Worm (Caenorhabditis elegans) whole organism, L1 larva: ENCODE results near the gene F20D6.15.

Experiments used
- C16A3.4 ChIP-seq: fragments of 150-350 bp; optimal IDR thresholded peaks from 2 replicates; lab custom pipeline; 2014; ENCODE audit warnings: missing biosample characterization, missing genetic modification characterization
- aly-2 ChIP-seq: fragments of 150-350 bp; optimal IDR thresholded peaks from 2 replicates; lab custom pipeline; 2014; ENCODE audit warnings: missing biosample characterization, missing genetic modification characterization
- ama-1 ChIP-seq: fragments of 150-350 bp; optimal IDR thresholded peaks from 2 replicates; lab custom pipeline; 2014
- blmp-1 ChIP-seq: fragments of 150-350 bp; optimal IDR thresholded peaks from 2 replicates; lab custom pipeline; 2014; ENCODE audit warnings: missing biosample characterization, missing genetic modification characterization
- ceh-8 ChIP-seq: fragments of 200-800 bp; sonication (Bioruptor generic); optimal IDR thresholded peaks from 2 replicates; lab custom pipeline; 2018; ENCODE audit warnings: mild to moderate bottlenecking, missing genetic modification characterization, moderate library complexity, missing compliant biosample characterization
- ceh-82 ChIP-seq, 3 experiments: fragments of 150-350 bp in 1 of 3; sonication (generic microtip) in 2 of 3; optimal IDR thresholded peaks; 2 replicates each; lab custom pipeline; 2014 to 2017; ENCODE audit warnings: missing biosample characterization in 3 of 3, missing genetic modification characterization in 3 of 3
- dpl-1 ChIP-seq, 3 experiments: fragments of 150-350 bp in 2 of 3; sonication (generic microtip) in 1 of 3; optimal IDR thresholded peaks; 2 replicates each; lab custom pipeline; 2014 to 2017; ENCODE audit warnings: missing biosample characterization in 3 of 3, missing genetic modification characterization in 3 of 3, missing genetic modification reagents in 3 of 3
- efl-1 ChIP-seq, 4 experiments: fragments of 150-350 bp; optimal IDR thresholded peaks in 3 of 4; peaks in 1 of 4; 1 replicate in 1 of 4; 2 replicates in 3 of 4; lab custom pipeline; 2014; ENCODE audit warnings: missing biosample characterization in 2 of 4, missing genetic modification characterization in 2 of 4, missing genetic modification reagents in 2 of 4
- egl-27 ChIP-seq, 2 experiments: fragments of 150-350 bp in 1 of 2; sonication (generic microtip); optimal IDR thresholded peaks; 3 replicates each; lab custom pipeline; 2017 to 2018; ENCODE audit warnings: missing biosample characterization in 2 of 2, missing genetic modification characterization in 2 of 2, missing genetic modification reagents in 2 of 2
- elt-3 ChIP-seq, 6 experiments: fragments of 150-350 bp in 1 of 6; sonication (generic microtip); optimal IDR thresholded peaks; 2 replicates each; lab custom pipeline; 2017 to 2018; ENCODE audit warnings: missing biosample characterization in 6 of 6, missing genetic modification characterization in 6 of 6, inconsistent platforms in 1 of 6
- fos-1 ChIP-seq: fragments of 150-350 bp; optimal IDR thresholded peaks from 2 replicates; lab custom pipeline; 2014; ENCODE audit warnings: missing biosample characterization, missing genetic modification characterization
- grh-1 ChIP-seq: fragments of 200-800 bp; sonication (Bioruptor generic); IDR thresholded peaks from 2 replicates; pipeline ENCODE4 v1.3.6; 2022; ENCODE audit warnings: missing genetic modification reagents, missing genetic modification characterization, missing compliant biosample characterization
- hlh-17 ChIP-seq: fragments of 200-800 bp; sonication (Bioruptor generic); optimal IDR thresholded peaks from 2 replicates; lab custom pipeline; 2018; ENCODE audit warnings: missing genetic modification characterization, mild to moderate bottlenecking, missing compliant biosample characterization, moderate library complexity, borderline replicate concordance
- jun-1 ChIP-seq: fragments of 150-350 bp; optimal IDR thresholded peaks from 2 replicates; lab custom pipeline; 2014; ENCODE audit warnings: missing biosample characterization, missing genetic modification reagents, missing genetic modification characterization
- lin-14 ChIP-seq: fragments of 200-800 bp; sonication (Bioruptor generic); optimal IDR thresholded peaks from 2 replicates; lab custom pipeline; 2018; ENCODE audit warnings: mild to moderate bottlenecking, missing genetic modification characterization, moderate library complexity, missing compliant biosample characterization
- lin-35 ChIP-seq, 2 experiments: fragments of 150-350 bp; optimal IDR thresholded peaks; 2 replicates each; lab custom pipeline; 2014; ENCODE audit warnings: missing biosample characterization in 2 of 2, missing genetic modification characterization in 2 of 2, missing genetic modification reagents in 2 of 2
- lin-39 ChIP-seq: fragments of 150-350 bp; optimal IDR thresholded peaks from 2 replicates; lab custom pipeline; 2014; ENCODE audit warnings: missing biosample characterization, missing genetic modification reagents, missing genetic modification characterization
- lir-3 ChIP-seq: sonication (generic microtip); optimal IDR thresholded peaks from 2 replicates; lab custom pipeline; 2016; ENCODE audit warnings: mild to moderate bottlenecking, missing genetic modification characterization, moderate library complexity, missing compliant biosample characterization; ENCODE audit not compliant: poor library complexity
- lsy-2 ChIP-seq, 2 experiments: fragments of 150-350 bp; optimal IDR thresholded peaks; 2 replicates each; lab custom pipeline; 2014; ENCODE audit warnings: missing biosample characterization in 2 of 2, missing genetic modification characterization in 2 of 2
- mdl-1 ChIP-seq, 2 experiments: fragments of 150-350 bp; optimal IDR thresholded peaks; 2 replicates each; lab custom pipeline; 2014 to 2017; ENCODE audit warnings: missing biosample characterization in 2 of 2, missing genetic modification characterization in 2 of 2, inconsistent platforms in 1 of 2
- mef-2 ChIP-seq: fragments of 150-350 bp; optimal IDR thresholded peaks from 2 replicates; lab custom pipeline; 2014; ENCODE audit warnings: missing biosample characterization, missing genetic modification characterization
- nhr-11 ChIP-seq: fragments of 150-350 bp; optimal IDR thresholded peaks from 2 replicates; lab custom pipeline; 2014; ENCODE audit warnings: missing biosample characterization, missing genetic modification characterization
- nhr-20 ChIP-seq: sonication (generic microtip); optimal IDR thresholded peaks from 2 replicates; lab custom pipeline; 2016; ENCODE audit warnings: mild to moderate bottlenecking, missing genetic modification characterization, missing compliant biosample characterization
- nhr-71 ChIP-seq: sonication (generic microtip); optimal IDR thresholded peaks from 2 replicates; lab custom pipeline; 2016; ENCODE audit warnings: mild to moderate bottlenecking, missing genetic modification characterization, moderate library complexity, missing compliant biosample characterization
- nhr-77 ChIP-seq: fragments of 150-350 bp; optimal IDR thresholded peaks from 2 replicates; lab custom pipeline; 2014; ENCODE audit warnings: missing biosample characterization, missing genetic modification characterization
- nhr-85 ChIP-seq: sonication (generic microtip); peaks from one replicate; lab custom pipeline; 2016; ENCODE audit warnings: missing genetic modification characterization, inconsistent platforms, missing compliant biosample characterization
- pax-3 ChIP-seq: fragments of 200-800 bp; sonication (Bioruptor generic); optimal IDR thresholded peaks from 2 replicates; lab custom pipeline; 2018; ENCODE audit warnings: mild to moderate bottlenecking, missing genetic modification characterization, moderate library complexity, missing compliant biosample characterization
- rnt-1 ChIP-seq: sonication (generic microtip); optimal IDR thresholded peaks from 2 replicates; lab custom pipeline; 2016; ENCODE audit warnings: mild to moderate bottlenecking, missing genetic modification characterization, moderate library complexity, missing compliant biosample characterization
- skn-1 ChIP-seq: fragments of 150-350 bp; optimal IDR thresholded peaks from 2 replicates; lab custom pipeline; 2014; ENCODE audit warnings: missing biosample characterization, missing genetic modification characterization
- snpc-4 ChIP-seq: fragments of 150-350 bp; optimal IDR thresholded peaks from 2 replicates; lab custom pipeline; 2014; ENCODE audit warnings: missing biosample characterization, missing genetic modification characterization
- snu-23 ChIP-seq: sonication (generic microtip); optimal IDR thresholded peaks from 2 replicates; lab custom pipeline; 2016; ENCODE audit warnings: missing genetic modification characterization, missing compliant biosample characterization
- sox-4 ChIP-seq: sonication (generic microtip); optimal IDR thresholded peaks from 2 replicates; lab custom pipeline; 2016; ENCODE audit warnings: missing genetic modification characterization, missing compliant biosample characterization
- sptf-1 ChIP-seq: fragments of 150-350 bp; optimal IDR thresholded peaks from 2 replicates; lab custom pipeline; 2014; ENCODE audit warnings: missing biosample characterization, missing genetic modification characterization
- sup-37 ChIP-seq: fragments of 200-800 bp; sonication (Bioruptor generic); optimal IDR thresholded peaks from 2 replicates; lab custom pipeline; 2018; ENCODE audit warnings: mild to moderate bottlenecking, missing genetic modification characterization, missing compliant biosample characterization
- swsn-7 ChIP-seq: sonication (generic microtip); optimal IDR thresholded peaks from 2 replicates; lab custom pipeline; 2016; ENCODE audit warnings: missing genetic modification characterization, missing compliant biosample characterization
- tlp-1 ChIP-seq: fragments of 150-350 bp; optimal IDR thresholded peaks from 2 replicates; lab custom pipeline; 2014; ENCODE audit warnings: missing biosample characterization, missing genetic modification characterization
- unc-130 ChIP-seq: fragments of 150-350 bp; optimal IDR thresholded peaks from 2 replicates; lab custom pipeline; 2017; ENCODE audit warnings: missing biosample characterization, missing genetic modification characterization, inconsistent platforms
- unc-62 ChIP-seq: fragments of 150-350 bp; optimal IDR thresholded peaks from 2 replicates; lab custom pipeline; 2014; ENCODE audit warnings: missing biosample characterization, missing genetic modification reagents, missing genetic modification characterization
- unc-98 ChIP-seq: fragments of 200-800 bp; sonication (Bioruptor generic); IDR thresholded peaks from 2 replicates; pipeline ENCODE4 v1.3.6; 2022; ENCODE audit warnings: missing genetic modification characterization, missing compliant biosample characterization
- vab-15 ChIP-seq: sonication (generic microtip); optimal IDR thresholded peaks from 2 replicates; lab custom pipeline; 2017; ENCODE audit warnings: missing genotype, mild to moderate bottlenecking, missing genetic modification characterization, missing compliant biosample characterization
- zip-4 ChIP-seq: fragments of 200-800 bp; sonication (Bioruptor generic); optimal IDR thresholded peaks from 2 replicates; lab custom pipeline; 2018; ENCODE audit warnings: mild to moderate bottlenecking, missing genetic modification characterization, moderate library complexity, missing compliant biosample characterization
- ztf-4 ChIP-seq: fragments of 150-350 bp; optimal IDR thresholded peaks from 2 replicates; lab custom pipeline; 2014; ENCODE audit warnings: missing biosample characterization, missing genetic modification characterization

Gene F20D6.15

DNA sequence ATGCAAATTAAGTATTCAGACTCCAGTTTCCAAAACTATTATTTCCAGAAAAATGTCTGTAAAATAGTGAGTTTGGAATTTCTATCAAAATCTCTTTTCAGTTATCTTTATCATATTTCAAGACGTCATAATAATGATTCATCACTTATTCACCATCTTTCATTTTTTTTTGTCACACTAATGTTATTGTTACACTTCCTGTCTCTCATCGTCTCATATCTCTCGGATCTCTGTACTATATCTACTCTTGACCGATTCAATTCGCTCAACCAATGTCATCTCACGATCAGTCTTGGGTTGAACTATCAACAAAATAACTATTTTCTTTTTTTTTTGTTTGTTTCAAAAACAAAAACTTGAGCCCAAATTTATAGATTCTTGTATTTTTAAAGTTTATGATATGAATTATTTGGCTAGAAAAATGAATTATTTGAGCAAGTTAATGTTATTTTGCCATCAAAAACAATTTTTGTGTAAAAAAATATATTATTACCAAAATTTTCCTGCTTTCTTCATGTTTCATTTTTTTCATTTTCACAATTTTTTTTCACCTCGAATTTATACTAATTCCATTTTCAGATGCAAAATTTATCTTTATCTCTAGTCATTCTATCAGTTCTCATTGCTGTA, 13.1 kb upstream of the F20D6.15 start, which contains the start of gene cri-2 (continued):
- TF ChIP-seq aly-2 (tag; lab: Kevin White, UChicago) (no peak), nhr-11 (tag; lab: Kevin White, UChicago) (no peak), pax-3 (tag; lab: Kevin White, UChicago) (no peak), mef-2 (tag; lab: Kevin White, UChicago) (no peak), unc-62 (GFP tag; lab: Kevin White, UChicago) (no peak), ceh-82 (tag; optimal IDR thresholded peaks at IDR 0.05; lab: Kevin White, UChicago) (no peak), grh-1 (GFP tag; lab: Robert Waterston, UW) (no peak), lin-39 (no peak), snu-23 (GFP tag; lab: Kevin White, UChicago) (peak; percentile 23), swsn-7 (tag; lab: Kevin White, UChicago) (no peak), dpl-1 (GFP tag; optimal IDR thresholded peaks at IDR 0.05; lab: Kevin White, UChicago) (no peak), ama-1 (no peak), nhr-77 (tag; lab: Kevin White, UChicago) (no peak), rnt-1 (tag; lab: Kevin White, UChicago) (peak; percentile 33), lir-3 (tag; lab: Kevin White, UChicago) (peak; percentile 6), ceh-8 (GFP tag; lab: Kevin White, UChicago) (no peak), nhr-85 (peak; percentile 68), sup-37 (GFP tag; lab: Kevin White, UChicago) (no peak), nhr-71 (tag; lab: Kevin White, UChicago) (peak; percentile 36), unc-98 (GFP tag; lab: Robert Waterston, UW) (no peak)

DNA sequence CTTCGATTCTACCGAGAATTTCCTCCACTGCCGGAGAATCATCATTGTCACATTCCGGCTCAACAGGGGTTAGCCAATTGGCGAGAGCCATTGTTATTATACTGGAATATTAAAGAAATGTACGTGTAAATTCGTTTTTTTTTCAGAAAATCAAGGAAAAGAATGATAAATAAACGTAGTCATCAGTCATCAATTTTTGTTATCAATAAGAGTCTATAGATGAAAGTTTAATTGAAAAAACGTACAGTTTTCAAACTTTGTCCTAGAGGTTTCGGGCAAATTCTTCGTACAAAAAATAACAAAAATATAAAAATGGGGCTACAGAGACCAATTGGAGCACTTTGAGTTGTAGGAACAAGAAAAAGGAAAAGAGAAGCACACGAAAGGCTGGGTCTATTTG, 10.7 kb upstream of the F20D6.15 start, which contains the start of gene F20D6.11:
Gene F20D6.11 (minus strand): TSS at position 101 of the 400 bp plus-strand sequence.
- no peak for TF ChIP-seq jun-1 (tag; lab: Kevin White, UChicago)
- TF ChIP-seq elt-3 (tag; optimal IDR thresholded peaks at IDR 0.05; lab: Kevin White, UChicago): no peak
- TF ChIP-seq nhr-71 (tag; lab: Kevin White, UChicago): no peak
- TF ChIP-seq fos-1 (tag; lab: Kevin White, UChicago): no peak
- TF ChIP-seq lin-14 (GFP tag; lab: Kevin White, UChicago): no peak
- TF ChIP-seq ama-1: no peak

DNA sequence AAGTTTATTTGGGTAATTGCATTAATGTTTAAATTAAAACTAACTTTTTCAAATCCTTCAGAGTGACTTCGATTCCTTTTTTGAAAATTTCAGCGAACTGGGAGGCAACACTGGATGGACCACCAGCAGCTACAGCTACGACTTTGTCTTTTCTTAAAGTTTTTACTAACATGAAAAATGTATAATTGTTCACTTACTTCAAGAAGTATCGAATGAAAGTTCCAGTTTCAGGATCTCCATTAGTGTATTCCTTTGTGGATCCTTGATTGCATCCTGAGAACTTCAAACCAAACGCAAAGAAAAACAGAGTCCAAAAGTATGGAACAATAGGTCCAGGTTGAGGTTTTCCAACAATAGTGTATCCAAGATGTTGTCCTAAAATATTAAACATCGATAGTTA, 8.7 kb upstream of the F20D6.15 start:
- TF ChIP-seq snu-23 (GFP tag; lab: Kevin White, UChicago): no peak
- no peak for TF ChIP-seq efl-1 (optimal IDR thresholded peaks at IDR 0.05; lab: Kevin White, UChicago)
- peak in 1 of 2 experiments; percentile 67 for TF ChIP-seq efl-1 (GFP tag; optimal IDR thresholded peaks at IDR 0.05 in 1 of 2; lab: Kevin White, UChicago)

DNA sequence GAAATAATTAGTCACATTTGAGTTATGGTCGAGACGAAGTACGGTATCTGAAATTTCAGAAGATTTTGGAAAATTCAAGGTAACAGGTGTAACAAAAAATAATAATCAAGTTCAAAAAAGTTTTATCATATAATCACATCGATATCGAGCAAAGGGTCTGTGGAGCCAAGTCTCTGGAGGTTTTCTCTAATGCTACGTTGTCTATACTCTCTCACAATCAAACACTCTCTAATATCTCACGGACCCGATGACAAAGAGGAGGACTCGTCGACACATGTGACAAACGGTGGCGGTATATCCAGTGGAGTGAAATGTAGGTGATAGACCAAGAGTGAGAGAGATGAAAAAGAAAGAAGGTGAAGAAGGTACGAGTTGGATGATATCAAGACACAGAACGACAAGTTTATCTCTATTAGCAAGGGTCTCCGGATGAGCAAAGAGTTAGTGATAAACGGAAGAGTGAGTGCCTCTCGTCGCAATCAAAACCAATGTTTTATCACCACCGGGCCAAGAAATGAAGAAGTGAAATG, 7.7 kb upstream of the F20D6.15 start, which contains the start of gene F20D6.10:
Gene F20D6.10 (minus strand): TSS at position 51 of the 530 bp plus-strand sequence.
- no peak for TF ChIP-seq tlp-1
- TF ChIP-seq unc-98 (GFP tag; lab: Robert Waterston, UW): no peak
- TF ChIP-seq skn-1 (tag; lab: Kevin White, UChicago): no peak
- peak; percentile 12 for TF ChIP-seq nhr-20 (tag; lab: Kevin White, UChicago)
- TF ChIP-seq sptf-1 (tag; lab: Kevin White, UChicago): no peak
- TF ChIP-seq ceh-8 (GFP tag; lab: Kevin White, UChicago): no peak
- TF ChIP-seq sup-37 (GFP tag; lab: Kevin White, UChicago): no peak
- TF ChIP-seq blmp-1: no peak
- no peak for TF ChIP-seq grh-1 (GFP tag; lab: Robert Waterston, UW)
- no peak for TF ChIP-seq lir-3 (tag; lab: Kevin White, UChicago)
- no peak for TF ChIP-seq elt-3 (tag; optimal IDR thresholded peaks at IDR 0.05; lab: Kevin White, UChicago)
- no peak for TF ChIP-seq aly-2 (tag; lab: Kevin White, UChicago)
- peak; percentile 59 for TF ChIP-seq lin-14 (GFP tag; lab: Kevin White, UChicago)
- TF ChIP-seq C16A3.4 (tag; lab: Kevin White, UChicago): no peak
- no peak for TF ChIP-seq lin-35 (GFP tag; optimal IDR thresholded peaks at IDR 0.05; lab: Kevin White, UChicago)
- TF ChIP-seq sox-4: no peak
- TF ChIP-seq snu-23 (GFP tag; lab: Kevin White, UChicago): peak; percentile 22
- TF ChIP-seq unc-130: peak; percentile 19
- TF ChIP-seq snpc-4 (tag; lab: Kevin White, UChicago): no peak
- TF ChIP-seq mdl-1 (tag; optimal IDR thresholded peaks at IDR 0.05; lab: Kevin White, UChicago): no peak
- no peak for TF ChIP-seq ztf-4 (tag; lab: Kevin White, UChicago)
- TF ChIP-seq unc-62 (GFP tag; lab: Kevin White, UChicago): no peak
- TF ChIP-seq swsn-7 (tag; lab: Kevin White, UChicago): no peak
- peak; percentile 30 to 44 for TF ChIP-seq lsy-2 (tag; optimal IDR thresholded peaks at IDR 0.05; lab: Kevin White, UChicago)
- no peak for TF ChIP-seq jun-1 (tag; lab: Kevin White, UChicago)
- TF ChIP-seq hlh-17 (GFP tag; lab: Kevin White, UChicago): no peak
- no peak for TF ChIP-seq nhr-85
- no peak for TF ChIP-seq vab-15 (tag; lab: Kevin White, UChicago)
- peak; percentile 78 for TF ChIP-seq rnt-1 (tag; lab: Kevin White, UChicago)
- no peak for TF ChIP-seq egl-27 (tag; optimal IDR thresholded peaks at IDR 0.05; lab: Kevin White, UChicago)
- no peak for TF ChIP-seq pax-3 (tag; lab: Kevin White, UChicago)
- TF ChIP-seq zip-4: no peak
